Fruit fly (Drosophila melanogaster): ENCODE results near the gene Sk1.

dm6 chrX:11413090-11413489, 29.2 kb upstream of the Sk1 start, which contains the start of gene Gr10b:
- TF ChIP-seq CG8478 (optimal IDR thresholded peaks at IDR 0.05) (no peak), CTCF (optimal IDR thresholded peaks at IDR 0.05) (no peak)

Measured in S2 (cell line).